Fruit fly (Drosophila melanogaster) whole organism, embryonic: ENCODE measurements around the gene CG43116.

Experiments
- CG12299 ChIP-seq: fragments of 200-800 bp; sonication (Bioruptor generic); optimal IDR thresholded peaks from 2 replicates; lab custom pipeline; 2018; ENCODE audit warnings: missing biosample characterization, mild to moderate bottlenecking, missing genetic modification characterization
- CG12391 ChIP-seq: fragments of 200-800 bp; sonication (Bioruptor generic); optimal IDR thresholded peaks from 3 replicates; lab custom pipeline; 2018; ENCODE audit warnings: missing biosample characterization, mild to moderate bottlenecking, missing genetic modification characterization, moderate library complexity
- CG13424 ChIP-seq: fragments of 200-800 bp; sonication (Bioruptor generic); optimal IDR thresholded peaks from 2 replicates; lab custom pipeline; 2019; ENCODE audit warnings: missing biosample characterization, mild to moderate bottlenecking, missing genetic modification characterization, moderate library complexity
- CG17359 ChIP-seq: fragments of 200-800 bp; sonication (Bioruptor generic); optimal IDR thresholded peaks from 3 replicates; lab custom pipeline; 2018; ENCODE audit warnings: missing biosample characterization, mild to moderate bottlenecking, missing genetic modification characterization, moderate library complexity
- CG17802 ChIP-seq: fragments of 200-800 bp; sonication (Bioruptor generic); optimal IDR thresholded peaks from 2 replicates; lab custom pipeline; 2018; ENCODE audit warnings: missing biosample characterization, mild to moderate bottlenecking, missing genetic modification characterization, moderate library complexity
- CG2116 ChIP-seq: fragments of 200-800 bp; sonication (Bioruptor generic); optimal IDR thresholded peaks from 3 replicates; lab custom pipeline; 2018; ENCODE audit warnings: missing biosample characterization, mild to moderate bottlenecking, missing genetic modification characterization
- CG2875 ChIP-seq: fragments of 200-800 bp; sonication (Bioruptor generic); optimal IDR thresholded peaks from 2 replicates; lab custom pipeline; 2017; ENCODE audit warnings: missing biosample characterization, mild to moderate bottlenecking, missing genetic modification characterization, missing genetic modification reagents
- CG33557 ChIP-seq: fragments of 200-800 bp; sonication (Bioruptor generic); optimal IDR thresholded peaks from 2 replicates; lab custom pipeline; 2019; ENCODE audit warnings: missing biosample characterization, mild to moderate bottlenecking, missing genetic modification characterization, moderate library complexity
- CG34376 ChIP-seq: fragments of 200-800 bp; sonication (Bioruptor generic); optimal IDR thresholded peaks from 2 replicates; lab custom pipeline; 2018; ENCODE audit warnings: missing biosample characterization, mild to moderate bottlenecking, missing genetic modification characterization
- CG34422 ChIP-seq: fragments of 200-800 bp; sonication (Bioruptor generic); IDR thresholded peaks from 3 replicates; pipeline ENCODE4 v1.3.6; 2022; ENCODE audit warnings: missing biosample characterization, missing genetic modification characterization
- CG3726 ChIP-seq: fragments of 200-800 bp; sonication (Bioruptor generic); IDR thresholded peaks from 3 replicates; pipeline ENCODE4, ENCODE4 v1.3.6; 2022; ENCODE audit warnings: missing biosample characterization, missing genetic modification characterization
- CG4360 ChIP-seq: fragments of 200-800 bp; sonication (Bioruptor generic); IDR thresholded peaks from 2 replicates; pipeline ENCODE4 v1.3.6; 2022; ENCODE audit warnings: missing biosample characterization, missing genetic modification characterization
- CG6813 ChIP-seq: fragments of 200-800 bp; sonication (Bioruptor generic); optimal IDR thresholded peaks from 2 replicates; lab custom pipeline; 2017; ENCODE audit warnings: missing biosample characterization, missing genetic modification characterization, mild to moderate bottlenecking, moderate library complexity, missing genetic modification reagents
- CG7372 ChIP-seq: fragments of 200-800 bp; sonication (Bioruptor generic); IDR thresholded peaks from 2 replicates; pipeline ENCODE4 v1.3.6; 2022; ENCODE audit warnings: missing biosample characterization, missing genetic modification characterization
- CG9609 ChIP-seq: fragments of 200-800 bp; sonication (Bioruptor generic); optimal IDR thresholded peaks from 3 replicates; lab custom pipeline; 2016; ENCODE audit warnings: missing biosample characterization, missing genetic modification characterization
- CrebB ChIP-seq: fragments of 200-800 bp; sonication (Bioruptor generic); optimal IDR thresholded peaks from 3 replicates; lab custom pipeline; 2018; ENCODE audit warnings: missing biosample characterization, mild to moderate bottlenecking, missing genetic modification characterization
- D ChIP-seq, 2 experiments: fragments of 200-800 bp in 1 of 2; fragments of >200 bp in 1 of 2; sonication (Bioruptor generic) in 1 of 2; optimal IDR thresholded peaks; 2 replicates in 1 of 2; 3 replicates in 1 of 2; lab custom pipeline; 2017; ENCODE audit warnings: mild to moderate bottlenecking in 1 of 2, missing biosample characterization in 1 of 2, missing genetic modification characterization in 1 of 2, missing genetic modification reagents in 1 of 2
- Dad ChIP-seq: fragments of 200-800 bp; sonication (Bioruptor generic); optimal IDR thresholded peaks from 3 replicates; lab custom pipeline; 2016; ENCODE audit warnings: missing biosample characterization, missing genetic modification characterization
- Dip2 ChIP-seq: fragments of 200-800 bp; sonication (Bioruptor generic); IDR thresholded peaks from 2 replicates; pipeline ENCODE4 v1.3.6; 2022; ENCODE audit warnings: missing biosample characterization, missing genetic modification characterization
- ERR ChIP-seq: fragments of 200-800 bp; sonication (Bioruptor generic); optimal IDR thresholded peaks from 2 replicates; lab custom pipeline; 2016; ENCODE audit warnings: missing biosample characterization, missing genetic modification characterization
- Eip74EF ChIP-seq, 2 experiments: fragments of 200-800 bp in 1 of 2; fragments of >200 bp in 1 of 2; sonication (Bioruptor generic) in 1 of 2; optimal IDR thresholded peaks; 2 replicates each; lab custom pipeline; 2017 to 2019; ENCODE audit warnings: missing biosample characterization in 2 of 2, missing genetic modification characterization in 2 of 2, mild to moderate bottlenecking in 1 of 2, moderate library complexity in 1 of 2
- Mad ChIP-seq: fragments of 200-800 bp; sonication (Bioruptor generic); optimal IDR thresholded peaks from 2 replicates; lab custom pipeline; 2016; ENCODE audit warnings: missing biosample characterization, missing genetic modification characterization
- Meics ChIP-seq: fragments of 200-800 bp; sonication (Bioruptor generic); optimal IDR thresholded peaks from 2 replicates; lab custom pipeline; 2017; ENCODE audit warnings: missing biosample characterization, mild to moderate bottlenecking, missing genetic modification characterization
- Nf-YA ChIP-seq: fragments of 200-800 bp; sonication (Bioruptor generic); IDR thresholded peaks from 2 replicates; pipeline ENCODE4 v1.3.6; 2022; ENCODE audit warnings: missing biosample characterization, missing genetic modification characterization
- NfI ChIP-seq: fragments of 200-800 bp; sonication (Bioruptor generic); optimal IDR thresholded peaks from 3 replicates; lab custom pipeline; 2018; ENCODE audit warnings: missing biosample characterization, mild to moderate bottlenecking, missing genetic modification characterization, moderate library complexity
- Pdp1 ChIP-seq, 2 experiments: fragments of 200-800 bp; sonication (Bioruptor generic); optimal IDR thresholded peaks; 3 replicates each; lab custom pipeline; 2016; ENCODE audit warnings: missing biosample characterization in 2 of 2, missing genetic modification characterization in 2 of 2, mild to moderate bottlenecking in 1 of 2, moderate library complexity in 1 of 2
- Sry-β ChIP-seq: fragments of 200-800 bp; sonication (Bioruptor generic); optimal IDR thresholded peaks from 2 replicates; lab custom pipeline; 2018; ENCODE audit warnings: missing biosample characterization, mild to moderate bottlenecking, missing genetic modification characterization, moderate library complexity
- Usf ChIP-seq: fragments of 200-800 bp; sonication (Bioruptor generic); optimal IDR thresholded peaks from 2 replicates; lab custom pipeline; 2017; ENCODE audit warnings: missing genotype, missing biosample characterization, missing genetic modification characterization
- cas ChIP-seq: fragments of 200-800 bp; sonication (Bioruptor generic); IDR thresholded peaks from 2 replicates; pipeline ENCODE4 v1.3.6; 2022; ENCODE audit warnings: missing biosample characterization, missing genetic modification characterization
- cato ChIP-seq: fragments of 200-800 bp; sonication (Bioruptor generic); optimal IDR thresholded peaks from 2 replicates; lab custom pipeline; 2016; ENCODE audit warnings: missing biosample characterization, missing genetic modification characterization, borderline replicate concordance
- croc ChIP-seq: fragments of 200-800 bp; sonication (Bioruptor generic); conservative IDR thresholded peaks from 3 replicates; pipeline ENCODE4 v1.3.6; 2022; ENCODE audit warnings: missing biosample characterization, missing genetic modification characterization
- danr ChIP-seq: fragments of 200-800 bp; sonication (Bioruptor generic); IDR thresholded peaks from 2 replicates; pipeline ENCODE4 v1.3.6; 2022; ENCODE audit warnings: missing biosample characterization, missing genetic modification characterization
- en ChIP-seq: fragments of 200-800 bp; sonication (Bioruptor generic); optimal IDR thresholded peaks from 2 replicates; lab custom pipeline; 2016; ENCODE audit warnings: missing biosample characterization, missing genetic modification characterization
- fd64A ChIP-seq: fragments of 200-800 bp; sonication (Bioruptor generic); optimal IDR thresholded peaks from 3 replicates; lab custom pipeline; 2018; ENCODE audit warnings: missing biosample characterization, mild to moderate bottlenecking, missing genetic modification characterization
- grn ChIP-seq: fragments of 200-800 bp; sonication (Bioruptor generic); optimal IDR thresholded peaks from 3 replicates; lab custom pipeline; 2017; ENCODE audit warnings: missing biosample characterization, missing genetic modification characterization
- gt ChIP-seq: fragments of 200-800 bp; sonication (Bioruptor generic); IDR thresholded peaks from 2 replicates; pipeline ENCODE4 v1.3.6; 2022; ENCODE audit warnings: missing biosample characterization, missing genetic modification characterization
- kni ChIP-seq: fragments of 200-800 bp; sonication (Bioruptor generic); optimal IDR thresholded peaks from 3 replicates; lab custom pipeline; 2017; ENCODE audit warnings: mild to moderate bottlenecking, missing biosample characterization, missing genetic modification reagents, missing genetic modification characterization
- nerfin-2 ChIP-seq: fragments of 200-800 bp; sonication (Bioruptor generic); IDR thresholded peaks from 2 replicates; pipeline ENCODE4 v1.3.6; 2022; ENCODE audit warnings: missing biosample characterization, missing genetic modification characterization; ENCODE audit not compliant: partially characterized antibody
- nom ChIP-seq: fragments of 200-800 bp; sonication (Bioruptor generic); optimal IDR thresholded peaks from 2 replicates; lab custom pipeline; 2017; ENCODE audit warnings: missing biosample characterization, missing genetic modification characterization, mild to moderate bottlenecking, moderate library complexity, missing genetic modification reagents
- odd ChIP-seq: fragments of 200-800 bp; sonication (Bioruptor generic); optimal IDR thresholded peaks from 2 replicates; lab custom pipeline; 2017; ENCODE audit warnings: missing biosample characterization, mild to moderate bottlenecking, missing genetic modification characterization
- pros ChIP-seq: fragments of 200-800 bp; sonication (Bioruptor generic); optimal IDR thresholded peaks from 3 replicates; lab custom pipeline; 2019; ENCODE audit warnings: missing biosample characterization, mild to moderate bottlenecking, missing genetic modification characterization, moderate library complexity
- sd ChIP-seq: fragments of 200-800 bp; sonication (Bioruptor generic); optimal IDR thresholded peaks from 3 replicates; lab custom pipeline; 2018; ENCODE audit warnings: missing biosample characterization, mild to moderate bottlenecking, missing genetic modification characterization, moderate library complexity
- seq ChIP-seq: fragments of 200-800 bp; sonication (Bioruptor generic); IDR thresholded peaks from 2 replicates; pipeline ENCODE4 v1.3.6; 2022; ENCODE audit warnings: missing biosample characterization, missing genetic modification characterization
- stwl ChIP-seq: fragments of 200-800 bp; sonication (Bioruptor generic); optimal IDR thresholded peaks from 3 replicates; lab custom pipeline; 2018; ENCODE audit warnings: missing biosample characterization, mild to moderate bottlenecking, missing genetic modification characterization, moderate library complexity
- sug ChIP-seq: fragments of 200-800 bp; optimal IDR thresholded peaks from 2 replicates; lab custom pipeline; 2019; ENCODE audit warnings: missing biosample characterization, mild to moderate bottlenecking, missing genetic modification characterization, moderate library complexity
- trh ChIP-seq: fragments of 200-800 bp; sonication (Bioruptor generic); optimal IDR thresholded peaks from 2 replicates; lab custom pipeline; 2016; ENCODE audit warnings: missing biosample characterization, missing genetic modification characterization
- ttk ChIP-seq: fragments of 200-800 bp; sonication (Bioruptor generic); IDR thresholded peaks from 2 replicates; pipeline ENCODE4 v2.1.2; 2022; ENCODE audit warnings: missing biosample characterization, missing genetic modification characterization
- tup ChIP-seq: fragments of 200-800 bp; sonication (Bioruptor generic); optimal IDR thresholded peaks from 2 replicates; lab custom pipeline; 2016; ENCODE audit warnings: missing biosample characterization, mild to moderate bottlenecking, missing genetic modification characterization, moderate library complexity
- vnd ChIP-seq: fragments of 200-800 bp; sonication (Bioruptor generic); IDR thresholded peaks from 3 replicates; pipeline ENCODE4 v1.3.6; 2022; ENCODE audit warnings: missing biosample characterization, missing genetic modification characterization; ENCODE audit not compliant: partially characterized antibody
- z ChIP-seq: fragments of 200-800 bp; sonication (Bioruptor generic); IDR thresholded peaks from 3 replicates; pipeline ENCODE4 v1.3.6; 2022; ENCODE audit warnings: missing biosample characterization, missing genetic modification characterization

Gene CG43116

dm6 chr3R:26011542-26011941 lies 14.7 kb upstream of the CG43116 start (continued):
- TF ChIP-seq z (GFP tag; lab: Robert Waterston, UW) (peak; percentile 73), nom (GFP tag; lab: Kevin White, UChicago) (peak; percentile 25), Usf (GFP tag; lab: Kevin White, UChicago) (no peak), CG2875 (peak; percentile 32), nerfin-2 (GFP tag; lab: Robert Waterston, UW) (no peak), croc (GFP tag; lab: Robert Waterston, UW) (no peak), CG4360 (GFP tag; lab: Robert Waterston, UW) (no peak), CG2116 (GFP tag; lab: Kevin White, UChicago) (peak; percentile 1), cas (no peak), CG34376 (GFP tag; lab: Kevin White, UChicago) (no peak), Sry-β (GFP tag; lab: Kevin White, UChicago) (peak; percentile 9), CG3726 (GFP tag; lab: Robert Waterston, UW) (no peak), CrebB (tag; lab: Kevin White, UChicago) (peak; percentile 54), odd (GFP tag; lab: Kevin White, UChicago) (peak; percentile 64), Meics (GFP tag; lab: Kevin White, UChicago) (no peak), NfI (GFP tag; lab: Kevin White, UChicago) (no peak), Mad (GFP tag; lab: Kevin White, UChicago) (no peak), danr (GFP tag; lab: Robert Waterston, UW) (no peak), stwl (tag; lab: Kevin White, UChicago) (no peak), CG7372 (no peak), CG6813 (peak; percentile 66), en (GFP tag; lab: Kevin White, UChicago) (no peak), vnd (GFP tag; lab: Robert Waterston, UW) (no peak), sd (tag; lab: Kevin White, UChicago) (peak; percentile 63), Pdp1 (GFP tag; optimal IDR thresholded peaks at IDR 0.05; lab: Kevin White, UChicago) (peak in 1 of 2 experiments; percentile 50), kni (GFP tag; lab: Kevin White, UChicago) (peak; percentile 18), fd64A (GFP tag; lab: Kevin White, UChicago) (peak; percentile 64), Eip74EF (GFP tag; optimal IDR thresholded peaks at IDR 0.05; lab: Kevin White, UChicago) (no peak), pros (GFP tag; lab: Kevin White, UChicago) (peak; percentile 24), Dip2 (GFP tag; lab: Robert Waterston, UW) (no peak), Dad (GFP tag; lab: Kevin White, UChicago) (no peak), tup (no peak), CG12299 (peak; percentile 24), D (optimal IDR thresholded peaks at IDR 0.05; lab: Kevin White, UChicago) (no peak), D (GFP tag; optimal IDR thresholded peaks at IDR 0.05; lab: Kevin White, UChicago) (peak; percentile 23), Nf-YA (GFP tag; lab: Robert Waterston, UW) (no peak), trh (GFP tag; lab: Kevin White, UChicago) (no peak), CG9609 (GFP tag; lab: Kevin White, UChicago) (no peak), CG12391 (peak; percentile 19), CG17802 (no peak), grn (GFP tag; lab: Kevin White, UChicago) (peak; percentile 57), ERR (no peak), sug (tag; lab: Kevin White, UChicago) (peak; percentile 9), CG34422 (no peak), CG17359 (tag; lab: Kevin White, UChicago) (peak; percentile 43), seq (GFP tag; lab: Robert Waterston, UW) (no peak), CG33557 (GFP tag; lab: Kevin White, UChicago) (peak; percentile 79), gt (GFP tag; lab: Robert Waterston, UW) (no peak), CG13424 (tag; lab: Kevin White, UChicago) (peak; percentile 26), cato (no peak), ttk (GFP tag; lab: Robert Waterston, UW) (no peak)
